Fruit fly (Drosophila melanogaster): ENCODE measurements around the gene cyst.

DNA sequence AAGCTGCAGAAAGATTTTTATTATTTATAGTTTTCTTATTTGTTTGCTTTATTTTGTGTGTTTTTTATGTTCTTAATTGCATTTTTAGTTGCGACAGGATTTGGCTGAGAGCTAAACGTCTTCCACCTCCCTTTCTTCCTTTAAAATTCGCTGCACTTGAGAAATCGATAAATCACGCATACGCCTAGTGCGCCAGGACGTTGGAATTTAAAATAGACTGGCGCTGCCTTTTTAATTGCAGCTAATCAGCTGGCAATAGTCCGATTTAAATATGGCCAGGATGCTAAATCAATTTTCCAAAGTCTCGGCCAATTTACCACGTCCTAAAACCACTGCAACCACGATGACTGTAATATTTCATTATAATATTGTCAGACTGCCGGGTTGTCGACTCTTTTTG, 18.3 kb upstream of the cyst start:
- TF ChIP-seq dac (GFP tag; optimal IDR thresholded peaks at IDR 0.05) = no peak
- TF ChIP-seq Hr4 (GFP tag; optimal IDR thresholded peaks at IDR 0.05) = no peak
- TF ChIP-seq lz (GFP tag; optimal IDR thresholded peaks at IDR 0.05) = no peak
- TF ChIP-seq CG6854 (GFP tag; optimal IDR thresholded peaks at IDR 0.05) = no peak
- TF ChIP-seq pdm3 (GFP tag; optimal IDR thresholded peaks at IDR 0.05) = no peak
- TF ChIP-seq fd59A (GFP tag; optimal IDR thresholded peaks at IDR 0.05) = no peak
- no peak for TF ChIP-seq CG11762 (GFP tag; optimal IDR thresholded peaks at IDR 0.05; ENCODE audit: insufficient read depth)
- TF ChIP-seq eg (GFP tag; IDR thresholded peaks at IDR 0.05) = no peak
- TF ChIP-seq CG8319 (GFP tag; optimal IDR thresholded peaks at IDR 0.05) = no peak
- TF ChIP-seq Gug (GFP tag; IDR thresholded peaks at IDR 0.05) = no peak

Measured in whole organism, prepupa.